Worm (Caenorhabditis elegans) whole organism, mixed stage, embryonic: ENCODE measurements around the gene H38K22.7.
A peak's percentile ranks its signal among the peaks of the same experiment; 100 is the strongest.

ENCODE experiments used
- M03D4.4 ChIP-seq: sonication (generic microtip); optimal IDR thresholded peaks from 2 replicates; lab custom pipeline; 2017; ENCODE audit warnings: mild to moderate bottlenecking, missing genetic modification characterization, missing compliant biosample characterization
- bed-3 ChIP-seq: fragments of 200-800 bp; sonication (Bioruptor generic); optimal IDR thresholded peaks from 3 replicates; lab custom pipeline; 2018; ENCODE audit warnings: mild to moderate bottlenecking, missing genetic modification characterization, moderate library complexity, missing compliant biosample characterization
- blmp-1 ChIP-seq: fragments of 150-350 bp; optimal IDR thresholded peaks from 2 replicates; lab custom pipeline; 2014; ENCODE audit warnings: missing biosample characterization, missing genetic modification characterization
- ceh-43 ChIP-seq: fragments of 200-800 bp; sonication (Bioruptor generic); optimal IDR thresholded peaks from 2 replicates; lab custom pipeline; 2018; ENCODE audit warnings: mild to moderate bottlenecking, missing genetic modification characterization, moderate library complexity, missing compliant biosample characterization
- ceh-83 ChIP-seq: fragments of 200-800 bp; sonication (Bioruptor generic); optimal IDR thresholded peaks from 2 replicates; lab custom pipeline; 2018; ENCODE audit warnings: mild to moderate bottlenecking, missing genetic modification characterization, missing compliant biosample characterization
- ces-1 ChIP-seq: fragments of 150-350 bp; optimal IDR thresholded peaks from 2 replicates; lab custom pipeline; 2014; ENCODE audit warnings: missing biosample characterization, missing genetic modification reagents, missing genetic modification characterization
- cnd-1 ChIP-seq: fragments of 200-800 bp; sonication (Bioruptor generic); optimal IDR thresholded peaks from 2 replicates; lab custom pipeline; 2018; ENCODE audit warnings: mild to moderate bottlenecking, missing genetic modification characterization, missing compliant biosample characterization
- drap-1 ChIP-seq: fragments of 200-800 bp; sonication (Bioruptor generic); optimal IDR thresholded peaks from 3 replicates; lab custom pipeline; 2018; ENCODE audit warnings: mild to moderate bottlenecking, missing genetic modification characterization, missing compliant biosample characterization
- elt-1 ChIP-seq: sonication (generic microtip); optimal IDR thresholded peaks from 2 replicates; lab custom pipeline; 2017; ENCODE audit warnings: missing genetic modification characterization, mild to moderate bottlenecking, missing compliant biosample characterization, antibody characterized with exemption, moderate library complexity, borderline replicate concordance; ENCODE audit not compliant: insufficient read depth
- elt-3 ChIP-seq: fragments of 150-350 bp; optimal IDR thresholded peaks from 2 replicates; lab custom pipeline; 2014; ENCODE audit warnings: missing biosample characterization, missing genetic modification characterization
- flh-1 ChIP-seq: fragments of 200-800 bp; sonication (Bioruptor generic); optimal IDR thresholded peaks from 2 replicates; lab custom pipeline; 2018; ENCODE audit warnings: mild to moderate bottlenecking, missing genetic modification characterization, moderate library complexity, missing compliant biosample characterization
- ham-2 ChIP-seq: fragments of 200-800 bp; sonication (Bioruptor generic); optimal IDR thresholded peaks from 2 replicates; lab custom pipeline; 2018; ENCODE audit warnings: mild to moderate bottlenecking, missing genetic modification characterization, missing compliant biosample characterization
- hlh-1 ChIP-seq: fragments of 150-350 bp; optimal IDR thresholded peaks from 2 replicates; lab custom pipeline; 2014; ENCODE audit warnings: missing biosample characterization, missing genetic modification reagents, missing genetic modification characterization
- lin-13 ChIP-seq: fragments of 150-350 bp; optimal IDR thresholded peaks from 2 replicates; lab custom pipeline; 2014; ENCODE audit warnings: missing biosample characterization, missing genetic modification characterization
- lin-32 ChIP-seq: fragments of 200-800 bp; sonication (Bioruptor generic); optimal IDR thresholded peaks from 2 replicates; lab custom pipeline; 2018; ENCODE audit warnings: mild to moderate bottlenecking, missing genetic modification characterization, missing compliant biosample characterization
- lsy-2 ChIP-seq: fragments of 150-350 bp; optimal IDR thresholded peaks from 2 replicates; lab custom pipeline; 2014; ENCODE audit warnings: missing biosample characterization, missing genetic modification characterization
- mab-5 ChIP-seq: fragments of 150-350 bp; optimal IDR thresholded peaks from 2 replicates; lab custom pipeline; 2014; ENCODE audit warnings: missing biosample characterization, missing genetic modification characterization
- mep-1 ChIP-seq: fragments of 150-350 bp; optimal IDR thresholded peaks from 2 replicates; lab custom pipeline; 2017; ENCODE audit warnings: missing biosample characterization, missing genetic modification reagents, missing genetic modification characterization, inconsistent platforms
- mls-2 ChIP-seq: sonication (generic microtip); optimal IDR thresholded peaks from 2 replicates; lab custom pipeline; 2016; ENCODE audit warnings: mild to moderate bottlenecking, missing genetic modification characterization, moderate library complexity, missing compliant biosample characterization
- nhr-12 ChIP-seq: fragments of 150-350 bp; optimal IDR thresholded peaks from 2 replicates; lab custom pipeline; 2014; ENCODE audit warnings: missing biosample characterization, missing genetic modification characterization
- nhr-2 ChIP-seq: fragments of 150-350 bp; optimal IDR thresholded peaks from 2 replicates; lab custom pipeline; 2014; ENCODE audit warnings: missing biosample characterization, missing genetic modification characterization
- nhr-237 ChIP-seq: fragments of 150-350 bp; optimal IDR thresholded peaks from 2 replicates; lab custom pipeline; 2014; ENCODE audit warnings: missing biosample characterization, missing genetic modification characterization
- nhr-28 ChIP-seq: fragments of 150-350 bp; optimal IDR thresholded peaks from 2 replicates; lab custom pipeline; 2014; ENCODE audit warnings: missing biosample characterization, missing genetic modification characterization
- nhr-76 ChIP-seq: sonication (generic microtip); optimal IDR thresholded peaks from 2 replicates; lab custom pipeline; 2017; ENCODE audit warnings: missing biosample characterization, missing genetic modification characterization
- pha-4 ChIP-seq: fragments of 150-350 bp; optimal IDR thresholded peaks from 2 replicates; lab custom pipeline; 2018; ENCODE audit warnings: missing biosample characterization, missing genetic modification reagents, missing genetic modification characterization
- sem-2 ChIP-seq: fragments of 200-800 bp; sonication (Bioruptor generic); optimal IDR thresholded peaks from 2 replicates; lab custom pipeline; 2018; ENCODE audit warnings: mild to moderate bottlenecking, missing genetic modification characterization, missing compliant biosample characterization
- snpc-4 ChIP-seq: fragments of 150-350 bp; optimal IDR thresholded peaks from 2 replicates; lab custom pipeline; 2014; ENCODE audit warnings: missing biosample characterization, missing genetic modification characterization
- sptf-1 ChIP-seq: sonication (generic microtip); optimal IDR thresholded peaks from 2 replicates; lab custom pipeline; 2017; ENCODE audit warnings: mild to moderate bottlenecking, missing genetic modification characterization, moderate library complexity, missing compliant biosample characterization
- tbx-8 ChIP-seq: fragments of 200-800 bp; sonication (Bioruptor generic); optimal IDR thresholded peaks from 2 replicates; lab custom pipeline; 2018; ENCODE audit warnings: mild to moderate bottlenecking, missing genetic modification characterization, moderate library complexity, missing compliant biosample characterization
- unc-39 ChIP-seq: fragments of 150-350 bp; optimal IDR thresholded peaks from 2 replicates; lab custom pipeline; 2014; ENCODE audit warnings: missing biosample characterization, missing genetic modification characterization
- unc-62 ChIP-seq: fragments of 150-350 bp; optimal IDR thresholded peaks from 2 replicates; lab custom pipeline; 2014; ENCODE audit warnings: missing biosample characterization, missing genetic modification reagents, missing genetic modification characterization
- zip-8 ChIP-seq: fragments of 150-350 bp; optimal IDR thresholded peaks from 2 replicates; lab custom pipeline; 2014; ENCODE audit warnings: missing biosample characterization, missing genetic modification characterization
- ztf-11 ChIP-seq: fragments of 150-350 bp; optimal IDR thresholded peaks from 2 replicates; lab custom pipeline; 2014; ENCODE audit warnings: missing biosample characterization, missing genetic modification characterization

The H38K22.7 gene

DNA sequence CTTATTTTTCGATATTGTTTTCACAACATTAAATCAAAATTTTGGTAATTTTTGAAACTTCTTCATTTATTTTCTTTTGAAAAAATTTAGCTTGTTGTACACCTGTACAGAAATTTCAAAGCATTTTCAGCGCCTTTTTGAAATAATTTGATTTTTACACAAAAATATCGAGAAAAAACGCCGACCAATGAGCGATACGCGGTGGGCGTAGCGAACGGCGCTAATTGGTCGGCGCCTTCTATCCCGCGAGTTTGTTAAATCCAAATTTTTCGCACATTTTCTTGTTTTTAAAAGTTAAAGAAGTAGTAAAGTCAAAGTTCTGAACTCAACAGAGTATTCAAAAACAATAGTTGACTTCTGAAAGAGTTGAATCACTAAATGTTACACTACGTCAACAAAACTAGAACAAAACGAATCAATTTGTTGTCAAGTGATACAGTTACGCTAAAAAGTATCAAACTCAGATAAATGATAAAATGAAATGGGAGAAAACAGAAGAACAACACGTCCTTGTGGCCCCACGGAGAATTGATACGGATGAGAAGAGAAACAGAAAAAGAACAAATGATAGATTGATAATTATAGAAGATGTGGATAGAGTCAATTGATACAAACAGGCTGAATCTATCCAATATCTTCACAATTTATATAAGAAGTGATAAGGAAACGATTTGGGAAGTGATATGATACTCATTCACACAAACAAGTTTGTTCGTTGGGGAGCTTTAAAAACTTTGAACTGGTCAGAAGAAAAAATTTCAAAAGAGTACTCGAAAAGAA, 6.9 kb downstream of the H38K22.7 start:
- no peak for TF ChIP-seq mab-5 (tag; lab: Kevin White, UChicago)
- peak; percentile 19 for TF ChIP-seq elt-3 (tag; lab: Kevin White, UChicago)
- TF ChIP-seq, all 35 proteins: peak for 1

DNA sequence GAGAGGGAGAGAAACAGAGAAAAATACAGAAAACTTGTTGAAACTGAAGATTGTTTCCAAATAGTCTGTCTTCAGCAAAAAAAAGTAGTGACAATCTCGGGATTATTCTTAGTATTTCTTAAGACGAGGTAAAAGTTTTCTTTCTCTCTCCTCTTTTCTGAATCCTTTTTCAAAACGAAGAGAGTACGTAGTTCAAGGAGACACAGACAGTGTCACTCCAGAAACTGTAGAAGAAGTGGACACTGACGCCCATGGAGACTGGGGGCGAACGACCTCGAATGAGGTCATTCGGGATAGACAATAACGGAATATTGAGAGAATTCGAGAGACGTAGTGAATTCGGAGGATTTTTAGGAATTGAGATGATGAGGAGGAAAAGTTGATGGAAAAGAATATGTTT, 9.5 kb downstream of the H38K22.7 start, which contains the start of gene gly-6:
Gene gly-6, minus strand, starts transcription at position 245 of the 400 bp plus-strand sequence.
- TF ChIP-seq ces-1 (GFP tag; lab: Kevin White, UChicago) (no peak), nhr-28 (tag; lab: Kevin White, UChicago) (no peak), mab-5 (tag; lab: Kevin White, UChicago) (no peak), snpc-4 (tag; lab: Kevin White, UChicago) (no peak), nhr-2 (tag; lab: Kevin White, UChicago) (no peak), sem-2 (GFP tag; lab: Kevin White, UChicago) (no peak), ham-2 (GFP tag; lab: Kevin White, UChicago) (no peak), zip-8 (no peak)

DNA sequence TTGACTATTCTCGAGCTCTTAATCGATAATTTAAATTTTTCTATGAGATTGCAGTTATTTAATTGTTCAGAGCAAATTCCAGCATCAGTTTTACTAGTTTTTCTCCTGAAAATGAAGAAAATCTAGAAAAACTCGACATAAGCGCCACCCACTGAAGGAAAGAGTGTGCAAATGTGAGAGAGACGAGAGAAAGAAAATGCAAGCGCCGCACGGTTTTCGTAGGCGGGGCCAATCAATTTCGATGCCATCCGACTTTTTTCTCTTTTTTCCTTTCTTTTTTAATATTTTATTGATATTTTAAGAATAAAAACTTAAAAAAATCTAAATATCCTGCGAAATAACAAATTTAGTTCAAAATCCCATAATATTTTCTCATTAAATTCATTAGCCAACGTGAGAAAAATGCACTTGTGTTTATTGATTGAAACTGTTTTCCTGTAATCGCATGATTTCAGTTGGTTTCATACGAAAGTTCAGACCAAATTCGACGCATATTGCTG, 11.1 kb downstream of the H38K22.7 start, which contains the start of gene cdk-12:
Gene cdk-12, plus strand, starts transcription at position 450 of the 500 bp plus-strand sequence.
- TF ChIP-seq mab-5 (tag; lab: Kevin White, UChicago) (no peak), snpc-4 (tag; lab: Kevin White, UChicago) (no peak), nhr-12 (tag; lab: Kevin White, UChicago) (no peak), hlh-1 (tag; lab: Kevin White, UChicago) (no peak), lin-13 (tag; lab: Kevin White, UChicago) (no peak), mls-2 (tag; lab: Kevin White, UChicago) (no peak), elt-3 (tag; lab: Kevin White, UChicago) (no peak), lin-32 (no peak), drap-1 (GFP tag; lab: Kevin White, UChicago) (no peak), ztf-11 (tag; lab: Kevin White, UChicago) (no peak), ceh-83 (GFP tag; lab: Kevin White, UChicago) (no peak), unc-39 (tag; lab: Kevin White, UChicago) (no peak), mep-1 (tag; lab: Kevin White, UChicago) (peak; percentile 76), lsy-2 (tag; lab: Kevin White, UChicago) (peak; percentile 13), M03D4.4 (tag; lab: Kevin White, UChicago) (no peak), nhr-2 (tag; lab: Kevin White, UChicago) (no peak), elt-1 (tag; lab: Kevin White, UChicago) (no peak), nhr-76 (tag; lab: Kevin White, UChicago) (no peak), sptf-1 (tag; lab: Kevin White, UChicago) (peak; percentile 46), zip-8 (no peak), ces-1 (GFP tag; lab: Kevin White, UChicago) (peak; percentile 40)

ce11 chrIII:4335614-4336013, 14.1 kb downstream of the H38K22.7 start:
- no peak for TF ChIP-seq ham-2 (GFP tag; lab: Kevin White, UChicago)
- no peak for TF ChIP-seq zip-8
- TF ChIP-seq cnd-1 (tag; lab: Kevin White, UChicago): no peak
- TF ChIP-seq M03D4.4 (tag; lab: Kevin White, UChicago): no peak
- no peak for TF ChIP-seq lin-13 (tag; lab: Kevin White, UChicago)
- TF ChIP-seq sem-2 (GFP tag; lab: Kevin White, UChicago): no peak
- no peak for TF ChIP-seq unc-62 (GFP tag; lab: Kevin White, UChicago)
- TF ChIP-seq snpc-4 (tag; lab: Kevin White, UChicago): no peak
- TF ChIP-seq drap-1 (GFP tag; lab: Kevin White, UChicago): no peak
- no peak for TF ChIP-seq nhr-237
- no peak for TF ChIP-seq nhr-76 (tag; lab: Kevin White, UChicago)
- no peak for TF ChIP-seq blmp-1 (tag; lab: Kevin White, UChicago)
- TF ChIP-seq nhr-2 (tag; lab: Kevin White, UChicago): no peak
- TF ChIP-seq nhr-12 (tag; lab: Kevin White, UChicago): no peak
- no peak for TF ChIP-seq mep-1 (tag; lab: Kevin White, UChicago)
- no peak for TF ChIP-seq ces-1 (GFP tag; lab: Kevin White, UChicago)
- no peak for TF ChIP-seq nhr-28 (tag; lab: Kevin White, UChicago)

ce11 chrIII:4343070-4343469, 21.6 kb downstream of the H38K22.7 start, which contains the start of the genes B0285.3 and lcmt-1:
B0285.3 (minus strand) TSS chrIII:4343336.
lcmt-1 (plus strand) TSS chrIII:4343446.
- TF ChIP-seq sem-2 (GFP tag; lab: Kevin White, UChicago) (no peak), ceh-83 (GFP tag; lab: Kevin White, UChicago) (no peak), cnd-1 (tag; lab: Kevin White, UChicago) (no peak), ham-2 (GFP tag; lab: Kevin White, UChicago) (no peak), ceh-43 (GFP tag; lab: Kevin White, UChicago) (no peak), ztf-11 (tag; lab: Kevin White, UChicago) (no peak), drap-1 (GFP tag; lab: Kevin White, UChicago) (no peak), nhr-237 (no peak), flh-1 (no peak), lin-13 (tag; lab: Kevin White, UChicago) (no peak), bed-3 (no peak), pha-4 (no peak), elt-1 (tag; lab: Kevin White, UChicago) (no peak), tbx-8 (GFP tag; lab: Kevin White, UChicago) (no peak), nhr-28 (tag; lab: Kevin White, UChicago) (no peak), snpc-4 (tag; lab: Kevin White, UChicago) (no peak), mab-5 (tag; lab: Kevin White, UChicago) (no peak), unc-39 (tag; lab: Kevin White, UChicago) (no peak)
- TF ChIP-seq, all 35 proteins: peak for 0
